Worm (Caenorhabditis elegans) whole organism, L3 larva: Measurements from ENCODE around the gene zyg-12.

Experiments
- ZK546.5 ChIP-seq: sonication (generic microtip); optimal IDR thresholded peaks from 2 replicates; lab custom pipeline; 2017; ENCODE audit warnings: missing biosample characterization, missing genetic modification characterization
- ceh-16 ChIP-seq: sonication (generic microtip); optimal IDR thresholded peaks from 2 replicates; lab custom pipeline; 2017; ENCODE audit warnings: missing biosample characterization, missing genetic modification characterization
- lin-39 ChIP-seq: fragments of 150-350 bp; optimal IDR thresholded peaks from 2 replicates; lab custom pipeline; 2018; ENCODE audit warnings: missing biosample characterization, missing genetic modification reagents, missing genetic modification characterization
- mdl-1 ChIP-seq: fragments of 150-350 bp; optimal IDR thresholded peaks from 2 replicates; lab custom pipeline; 2014; ENCODE audit warnings: missing biosample characterization, missing genetic modification characterization
- nhr-12 ChIP-seq: fragments of 150-350 bp; optimal IDR thresholded peaks from 2 replicates; lab custom pipeline; 2014; ENCODE audit warnings: missing biosample characterization, missing genetic modification characterization
- nhr-237 ChIP-seq: fragments of 150-350 bp; optimal IDR thresholded peaks from 2 replicates; lab custom pipeline; 2014; ENCODE audit warnings: missing biosample characterization, missing genetic modification characterization
- snpc-4 ChIP-seq: fragments of 150-350 bp; optimal IDR thresholded peaks from 2 replicates; lab custom pipeline; 2014; ENCODE audit warnings: missing biosample characterization, missing genetic modification characterization
- ztf-11 ChIP-seq: fragments of 150-350 bp; optimal IDR thresholded peaks from 2 replicates; lab custom pipeline; 2014; ENCODE audit warnings: missing biosample characterization, missing genetic modification characterization

- TF ChIP-seq ceh-16 (tag; lab: Kevin White, UChicago) (no peak), snpc-4 (tag; lab: Kevin White, UChicago) (no peak), nhr-237 (tag; lab: Kevin White, UChicago) (no peak), ztf-11 (tag; lab: Kevin White, UChicago) (no peak), mdl-1 (tag; lab: Kevin White, UChicago) (no peak), lin-39 (no peak), nhr-12 (tag; lab: Kevin White, UChicago) (no peak), ZK546.5 (tag; lab: Kevin White, UChicago) (no peak)
These were observed 36.3 kb downstream of the zyg-12 start for ce11 chrII:4985961-4986503.
